Fruit fly (Drosophila melanogaster) whole organism: ENCODE data around the gene PolG2.

ENCODE experiments used
- CG8478 ChIP-seq: fragments of >200 bp; optimal IDR thresholded peaks from 2 replicates; lab custom pipeline; 2018; ENCODE audit warnings: inconsistent platforms
- Dll ChIP-seq: fragments of >200 bp; optimal IDR thresholded peaks from 2 replicates; lab custom pipeline; 2017
- EcR ChIP-seq, 2 experiments: fragments of >200 bp; optimal IDR thresholded peaks; 2 replicates each; lab custom pipeline; 2017; ENCODE audit warnings: missing biosample characterization in 2 of 2, missing genetic modification characterization in 2 of 2, missing genetic modification reagents in 2 of 2
- pan ChIP-seq: fragments of >200 bp; optimal IDR thresholded peaks from 2 replicates; lab custom pipeline; 2017
- psq ChIP-seq: fragments of >200 bp; optimal IDR thresholded peaks from 2 replicates; lab custom pipeline; 2017
- usp ChIP-seq: fragments of >200 bp; optimal IDR thresholded peaks from 2 replicates; lab custom pipeline; 2017; ENCODE audit warnings: missing biosample characterization, missing genetic modification characterization, mixed read lengths

Gene PolG2

dm6 chr2L:13835002-13835910 is 2.4 kb upstream of the PolG2 start, which contains the start of the genes mRpS23 and CenG1A:
mRpS23 (minus strand) TSS chr2L:13835072.
CenG1A (plus strand) TSS chr2L:13835564.
- TF ChIP-seq CG8478 (lab: Kevin White, UChicago) (no peak), usp (GFP tag; lab: Kevin White, UChicago) (no peak), EcR (GFP tag; optimal IDR thresholded peaks at IDR 0.05; lab: Kevin White, UChicago) (no peak)

- TF ChIP-seq CG8478 (lab: Kevin White, UChicago) (no peak), EcR (GFP tag; optimal IDR thresholded peaks at IDR 0.05; lab: Kevin White, UChicago) (no peak), psq (lab: Kevin White, UChicago) (no peak), pan (lab: Kevin White, UChicago) (no peak), Dll (lab: Kevin White, UChicago) (no peak), usp (GFP tag; lab: Kevin White, UChicago) (no peak)
Observed at dm6 chr2L:13829540-13829939, 3.4 kb downstream of the PolG2 start, which contains the start of the genes Arpc1 and Orc5. Arpc1 (minus strand) TSS chr2L:13829741. Orc5 (plus strand) TSS chr2L:13829837.

dm6 chr2L:13827557-13827956 is 5.3 kb downstream of the PolG2 start, which contains the start of gene PolG1:
PolG1 (minus strand) TSS chr2L:13827772.
- TF ChIP-seq CG8478 (lab: Kevin White, UChicago) (no peak), usp (GFP tag; lab: Kevin White, UChicago) (no peak), EcR (GFP tag; optimal IDR thresholded peaks at IDR 0.05; lab: Kevin White, UChicago) (no peak), pan (lab: Kevin White, UChicago) (no peak), Dll (lab: Kevin White, UChicago) (no peak), psq (lab: Kevin White, UChicago) (no peak)

dm6 chr2L:13820948-13821347 is 12.0 kb downstream of the PolG2 start, which contains the start of gene b:
b (plus strand) TSS chr2L:13821248.
- TF ChIP-seq psq (lab: Kevin White, UChicago) (no peak), usp (GFP tag; lab: Kevin White, UChicago) (no peak), pan (lab: Kevin White, UChicago) (no peak), EcR (GFP tag; optimal IDR thresholded peaks at IDR 0.05; lab: Kevin White, UChicago) (no peak), Dll (lab: Kevin White, UChicago) (no peak), CG8478 (lab: Kevin White, UChicago) (no peak)

- no peak for TF ChIP-seq usp (GFP tag; lab: Kevin White, UChicago)
- TF ChIP-seq pan (lab: Kevin White, UChicago): no peak
- TF ChIP-seq EcR (GFP tag; optimal IDR thresholded peaks at IDR 0.05; lab: Kevin White, UChicago): no peak
- TF ChIP-seq Dll (lab: Kevin White, UChicago): no peak
- no peak for TF ChIP-seq CG8478 (lab: Kevin White, UChicago)
- TF ChIP-seq psq (lab: Kevin White, UChicago): no peak
Observed at dm6 chr2L:13820176-13820575, 12.7 kb downstream of the PolG2 start.

- TF ChIP-seq pan (lab: Kevin White, UChicago) (no peak), Dll (lab: Kevin White, UChicago) (no peak), psq (lab: Kevin White, UChicago) (no peak), EcR (GFP tag; optimal IDR thresholded peaks at IDR 0.05; lab: Kevin White, UChicago) (no peak), CG8478 (lab: Kevin White, UChicago) (no peak), usp (GFP tag; lab: Kevin White, UChicago) (no peak)
Observed at dm6 chr2L:13813604-13814178, 19.2 kb downstream of the PolG2 start, which contains the start of gene Sos. Sos (plus strand) TSS chr2L:13813816.

dm6 chr2L:13813156-13813555 is 19.7 kb downstream of the PolG2 start, which contains the start of gene CG16888:
CG16888 (minus strand) TSS chr2L:13813256.
- TF ChIP-seq pan (lab: Kevin White, UChicago) (no peak), psq (lab: Kevin White, UChicago) (no peak), CG8478 (lab: Kevin White, UChicago) (no peak), EcR (GFP tag; optimal IDR thresholded peaks at IDR 0.05; lab: Kevin White, UChicago) (no peak), usp (GFP tag; lab: Kevin White, UChicago) (no peak), Dll (lab: Kevin White, UChicago) (no peak)

dm6 chr2L:13811323-13811722 is 21.6 kb downstream of the PolG2 start, which contains the start of the genes Adat1 and CG16865:
Adat1 (minus strand) TSS chr2L:13811474.
CG16865 (plus strand) TSS chr2L:13811522.
- TF ChIP-seq Dll (lab: Kevin White, UChicago) (no peak), pan (lab: Kevin White, UChicago) (no peak), CG8478 (lab: Kevin White, UChicago) (no peak), usp (GFP tag; lab: Kevin White, UChicago) (no peak), psq (lab: Kevin White, UChicago) (no peak), EcR (GFP tag; optimal IDR thresholded peaks at IDR 0.05; lab: Kevin White, UChicago) (no peak)

- no peak for TF ChIP-seq psq (lab: Kevin White, UChicago)
- no peak for TF ChIP-seq Dll (lab: Kevin White, UChicago)
- TF ChIP-seq CG8478 (lab: Kevin White, UChicago): no peak
- TF ChIP-seq usp (GFP tag; lab: Kevin White, UChicago): no peak
- no peak for TF ChIP-seq EcR (GFP tag; optimal IDR thresholded peaks at IDR 0.05; lab: Kevin White, UChicago)
- no peak for TF ChIP-seq pan (lab: Kevin White, UChicago)
Observed at dm6 chr2L:13807959-13808358, 24.9 kb downstream of the PolG2 start.

dm6 chr2L:13807097-13807496 is 25.8 kb downstream of the PolG2 start:
- TF ChIP-seq CG8478 (lab: Kevin White, UChicago) (no peak), psq (lab: Kevin White, UChicago) (no peak), pan (lab: Kevin White, UChicago) (no peak), EcR (GFP tag; optimal IDR thresholded peaks at IDR 0.05; lab: Kevin White, UChicago) (no peak), Dll (lab: Kevin White, UChicago) (no peak), usp (GFP tag; lab: Kevin White, UChicago) (no peak)
